Fruit fly (Drosophila melanogaster): ENCODE measurements around the gene CG16753.

dm6 chr3L:3101157-3101556, 46.3 kb downstream of the CG16753 start:
- TF ChIP-seq psq (optimal IDR thresholded peaks at IDR 0.05) (no peak), pan (optimal IDR thresholded peaks at IDR 0.05) (no peak), CG8478 (optimal IDR thresholded peaks at IDR 0.05) (no peak), EcR (GFP tag; optimal IDR thresholded peaks at IDR 0.05) (peak in 1 of 2 experiments; percentile 55)

Data from whole organism.